Fruit fly (Drosophila melanogaster) whole organism: Measurements from ENCODE around the gene CG14543.
A peak's percentile ranks its signal among the peaks of the same experiment; 100 is the strongest.

Experiments used
- CG8478 ChIP-seq: fragments of >200 bp; optimal IDR thresholded peaks from 2 replicates; lab custom pipeline; 2018; ENCODE audit warnings: inconsistent platforms
- Dll ChIP-seq: fragments of >200 bp; optimal IDR thresholded peaks from 2 replicates; lab custom pipeline; 2017
- EcR ChIP-seq, 2 experiments: fragments of >200 bp; optimal IDR thresholded peaks; 2 replicates each; lab custom pipeline; 2017; ENCODE audit warnings: missing biosample characterization in 2 of 2, missing genetic modification characterization in 2 of 2, missing genetic modification reagents in 2 of 2
- pan ChIP-seq: fragments of >200 bp; optimal IDR thresholded peaks from 2 replicates; lab custom pipeline; 2017
- psq ChIP-seq: fragments of >200 bp; optimal IDR thresholded peaks from 2 replicates; lab custom pipeline; 2017
- usp ChIP-seq: fragments of >200 bp; optimal IDR thresholded peaks from 2 replicates; lab custom pipeline; 2017; ENCODE audit warnings: missing biosample characterization, missing genetic modification characterization, mixed read lengths

The CG14543 gene

dm6 chr3R:26031968-26032610 lies 24.3 kb upstream of the CG14543 start:
- TF ChIP-seq psq (lab: Kevin White, UChicago) = no peak
- no peak for TF ChIP-seq EcR (GFP tag; optimal IDR thresholded peaks at IDR 0.05; lab: Kevin White, UChicago)
- no peak for TF ChIP-seq usp (GFP tag; lab: Kevin White, UChicago)
- no peak for TF ChIP-seq CG8478 (lab: Kevin White, UChicago)
- no peak for TF ChIP-seq Dll (lab: Kevin White, UChicago)
- TF ChIP-seq pan (lab: Kevin White, UChicago) = no peak

DNA sequence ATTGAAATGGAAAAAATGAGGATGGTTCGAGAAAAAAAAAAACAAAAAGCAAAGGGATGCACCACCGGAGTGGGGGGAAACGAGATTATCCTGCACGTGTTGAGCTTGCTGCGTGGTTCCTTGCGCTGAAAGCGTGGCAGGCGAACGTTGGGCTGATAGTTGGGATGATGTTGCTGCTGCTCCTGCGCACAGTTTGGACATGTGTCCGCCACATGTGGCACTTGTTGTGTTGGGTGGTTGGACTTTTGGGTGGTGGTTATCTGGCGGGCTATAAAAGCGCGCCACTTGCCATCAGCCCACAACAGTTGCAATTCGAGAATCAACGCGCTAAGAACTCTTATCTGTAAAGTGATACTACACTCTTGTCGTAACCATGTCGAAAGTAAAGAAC lies 23.8 kb upstream of the CG14543 start:
- no peak for TF ChIP-seq EcR (GFP tag; optimal IDR thresholded peaks at IDR 0.05; lab: Kevin White, UChicago)

- TF ChIP-seq EcR (GFP tag; optimal IDR thresholded peaks at IDR 0.05; lab: Kevin White, UChicago) (no peak), Dll (lab: Kevin White, UChicago) (no peak), psq (lab: Kevin White, UChicago) (no peak)
These were observed 21.6 kb upstream of the CG14543 start for dm6 chr3R:26034643-26035368.

dm6 chr3R:26035369-26035656 lies 21.1 kb upstream of the CG14543 start:
- TF ChIP-seq usp (GFP tag; lab: Kevin White, UChicago) (no peak), CG8478 (lab: Kevin White, UChicago) (no peak), pan (lab: Kevin White, UChicago) (no peak), Dll (lab: Kevin White, UChicago) (no peak), psq (lab: Kevin White, UChicago) (no peak), EcR (GFP tag; optimal IDR thresholded peaks at IDR 0.05; lab: Kevin White, UChicago) (no peak)

DNA sequence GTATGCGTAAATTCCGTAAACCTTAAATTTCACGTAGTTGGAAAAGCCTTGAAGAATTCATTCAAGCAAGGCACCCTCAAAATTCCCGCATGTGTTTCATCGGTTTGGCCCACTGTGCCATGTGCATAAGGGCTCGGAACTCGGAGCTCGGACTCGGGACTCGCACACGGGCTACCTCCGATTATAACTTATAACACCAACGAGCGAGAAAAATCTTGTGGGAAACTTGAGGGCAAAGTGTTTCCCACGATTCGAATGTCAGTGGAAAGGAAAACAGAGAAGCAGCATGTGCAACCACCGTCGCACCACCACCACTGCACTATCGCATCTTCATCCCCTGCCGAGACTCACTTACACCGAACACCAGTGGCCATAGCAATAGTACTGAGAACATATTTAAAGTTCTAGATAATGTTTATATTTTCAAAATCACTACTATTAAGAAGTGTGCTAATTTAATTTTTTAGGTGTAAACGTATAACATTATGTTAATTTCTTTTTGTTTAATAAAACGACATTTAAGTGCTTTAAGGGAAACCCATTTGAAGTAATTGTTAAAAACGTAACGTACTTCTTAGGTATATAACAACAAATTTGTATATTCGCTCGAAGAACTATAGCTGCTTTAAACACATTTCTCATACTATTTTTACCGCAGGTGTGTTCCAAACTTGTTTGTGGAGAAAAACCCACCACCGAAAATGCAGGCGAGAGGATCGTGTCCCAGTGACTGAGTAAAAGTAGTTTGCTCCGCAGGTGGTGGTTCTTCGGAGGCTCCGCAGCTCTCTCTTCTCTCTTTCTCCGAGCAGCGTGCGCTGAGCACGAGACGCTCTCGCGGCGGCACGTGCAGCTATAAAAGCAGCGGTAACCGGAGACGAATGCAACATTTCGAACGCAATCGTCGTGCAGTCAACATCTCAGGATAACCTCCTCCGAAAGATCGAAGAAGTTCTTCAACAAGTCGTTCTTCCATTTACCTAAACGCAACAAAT lies 20.0 kb upstream of the CG14543 start:
- no peak for TF ChIP-seq usp (GFP tag; lab: Kevin White, UChicago)
- TF ChIP-seq Dll (lab: Kevin White, UChicago) = peak; percentile 65

dm6 chr3R:26037899-26038298 lies 18.5 kb upstream of the CG14543 start:
- TF ChIP-seq usp (GFP tag; lab: Kevin White, UChicago) (no peak), Dll (lab: Kevin White, UChicago) (no peak), psq (lab: Kevin White, UChicago) (no peak), EcR (GFP tag; optimal IDR thresholded peaks at IDR 0.05; lab: Kevin White, UChicago) (no peak), CG8478 (lab: Kevin White, UChicago) (no peak), pan (lab: Kevin White, UChicago) (no peak)

DNA sequence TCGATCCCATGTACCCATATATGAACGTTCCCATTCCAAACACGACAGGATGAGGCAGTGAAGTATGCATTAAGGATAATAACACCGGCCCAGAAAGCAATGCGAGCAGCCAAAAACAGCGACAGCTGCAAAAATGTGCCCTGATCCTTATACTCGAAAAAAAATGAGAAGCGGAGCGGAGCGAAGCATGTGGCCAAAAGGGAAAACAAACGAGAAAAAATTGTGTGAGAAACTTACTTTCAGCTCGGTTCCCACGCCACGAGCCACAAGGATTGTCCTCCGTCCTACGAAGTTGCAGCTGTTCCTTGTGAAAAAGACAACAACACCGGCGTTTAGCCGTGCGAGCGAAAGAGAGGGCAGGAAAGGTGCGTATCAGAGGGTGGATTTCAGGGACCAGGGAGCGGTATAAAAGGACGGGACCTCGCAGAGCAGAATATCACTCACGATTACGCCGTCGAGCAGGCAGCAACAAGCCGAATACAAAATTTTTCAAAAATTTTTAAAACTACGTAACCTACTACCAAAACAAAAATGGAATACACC lies 16.6 kb upstream of the CG14543 start:
- no peak for TF ChIP-seq Dll (lab: Kevin White, UChicago)
- no peak for TF ChIP-seq CG8478 (lab: Kevin White, UChicago)
- no peak for TF ChIP-seq pan (lab: Kevin White, UChicago)
- no peak for TF ChIP-seq usp (GFP tag; lab: Kevin White, UChicago)
- TF ChIP-seq psq (lab: Kevin White, UChicago) = no peak
- TF ChIP-seq EcR (GFP tag; optimal IDR thresholded peaks at IDR 0.05; lab: Kevin White, UChicago) = no peak

dm6 chr3R:26041417-26042101 lies 14.9 kb upstream of the CG14543 start, which contains the start of gene gro:
Gene gro, plus strand, starts transcription at chr3R:26041736.
- TF ChIP-seq EcR (GFP tag; optimal IDR thresholded peaks at IDR 0.05; lab: Kevin White, UChicago) (no peak), Dll (lab: Kevin White, UChicago) (peak; percentile 78)

- TF ChIP-seq CG8478 (lab: Kevin White, UChicago) (peak; percentile 69), usp (GFP tag; lab: Kevin White, UChicago) (no peak), psq (lab: Kevin White, UChicago) (no peak), pan (lab: Kevin White, UChicago) (no peak)
These were observed 14.1 kb upstream of the CG14543 start for dm6 chr3R:26042131-26042885.

dm6 chr3R:26052150-26052908 lies 4.1 kb upstream of the CG14543 start, which contains the start of the genes Exo84 and Vps2:
Gene Exo84, minus strand, starts transcription at chr3R:26052257.
Gene Vps2, plus strand, starts transcription at chr3R:26052821.
- no peak for TF ChIP-seq EcR (GFP tag; optimal IDR thresholded peaks at IDR 0.05; lab: Kevin White, UChicago)
- no peak for TF ChIP-seq psq (lab: Kevin White, UChicago)
- no peak for TF ChIP-seq usp (GFP tag; lab: Kevin White, UChicago)
- no peak for TF ChIP-seq CG8478 (lab: Kevin White, UChicago)
- TF ChIP-seq pan (lab: Kevin White, UChicago) = no peak
- TF ChIP-seq Dll (lab: Kevin White, UChicago) = no peak
